Worm (Caenorhabditis elegans): ENCODE results near the gene ghi-1.
"Not testable (repeated sequence)": the region's sequence is repeated elsewhere in the genome, so short reads cannot be mapped to it uniquely, and the experiment has no call there.

ghi-1 gene

ce11 chrII:11688643-11689042 is 42.1 kb downstream of the ghi-1 start, which contains the start of gene kel-1:
Gene kel-1 (plus strand): TSS chrII:11688943.
- no peak for TF ChIP-seq B0310.2 (tag; optimal IDR thresholded peaks at IDR 0.05)
- no peak for TF ChIP-seq flt-1 (GFP tag; IDR thresholded peaks at IDR 0.05)
- no peak for TF ChIP-seq scrt-1 (GFP tag; IDR thresholded peaks at IDR 0.05)
- TF ChIP-seq ceh-13 (GFP tag; optimal IDR thresholded peaks at IDR 0.05) = no peak
- TF ChIP-seq sea-1 (GFP tag; conservative IDR thresholded peaks at IDR 0.05) = no peak
- TF ChIP-seq aly-1 (tag; optimal IDR thresholded peaks at IDR 0.05) = no peak
- no peak for TF ChIP-seq hmg-4 (GFP tag; optimal IDR thresholded peaks at IDR 0.05)
- TF ChIP-seq ceh-36 (tag; optimal IDR thresholded peaks at IDR 0.05) = no peak
- TF ChIP-seq tbx-37 (GFP tag; conservative IDR thresholded peaks at IDR 0.05) = no peak
- TF ChIP-seq hmbx-1 (tag; optimal IDR thresholded peaks at IDR 0.05) = no peak

ce11 chrII:11689941-11690340 is 43.4 kb downstream of the ghi-1 start:
- TF ChIP-seq hmbx-1 (tag; optimal IDR thresholded peaks at IDR 0.05) = no peak
- no peak for TF ChIP-seq tbx-11 (GFP tag; IDR thresholded peaks at IDR 0.05)
- no peak for TF ChIP-seq pes-1 (GFP tag; IDR thresholded peaks at IDR 0.05)
- TF ChIP-seq hnd-1 (tag; optimal IDR thresholded peaks at IDR 0.05) = no peak
- no peak for TF ChIP-seq sea-1 (GFP tag; conservative IDR thresholded peaks at IDR 0.05)
- TF ChIP-seq tra-4 (tag; optimal IDR thresholded peaks at IDR 0.05) = no peak
- TF ChIP-seq hmg-4 (GFP tag; optimal IDR thresholded peaks at IDR 0.05) = no peak
- no peak for TF ChIP-seq ceh-36 (tag; optimal IDR thresholded peaks at IDR 0.05)
- TF ChIP-seq ets-7 (tag; optimal IDR thresholded peaks at IDR 0.05) = no peak
- TF ChIP-seq ama-1 (optimal IDR thresholded peaks at IDR 0.05) = no peak
- no peak for TF ChIP-seq B0310.2 (tag; optimal IDR thresholded peaks at IDR 0.05)
- TF ChIP-seq F13C5.2 (tag; optimal IDR thresholded peaks at IDR 0.05) = no peak
- no peak for TF ChIP-seq ceh-13 (GFP tag; optimal IDR thresholded peaks at IDR 0.05)

DNA sequence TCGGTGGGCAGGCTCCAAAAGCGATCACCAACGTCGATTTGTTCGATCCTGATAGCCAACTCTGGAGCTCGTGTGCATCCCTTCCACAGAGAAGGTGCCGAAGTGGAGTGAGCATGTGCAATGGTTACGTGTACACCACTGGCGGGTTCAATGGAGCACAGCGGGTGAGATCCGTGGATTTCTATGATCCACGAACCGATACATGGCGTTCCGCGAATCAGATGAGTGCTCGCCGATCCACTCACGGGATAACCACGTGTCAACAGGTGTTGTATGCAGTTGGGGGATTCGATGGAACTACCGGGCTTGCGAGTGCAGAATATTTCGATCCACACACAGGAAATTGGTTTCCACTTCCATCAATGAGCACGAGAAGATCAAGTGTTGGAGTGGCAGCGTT is 44.3 kb downstream of the ghi-1 start:
- TF ChIP-seq sea-1 (GFP tag; conservative IDR thresholded peaks at IDR 0.05) (no peak), hnd-1 (tag; optimal IDR thresholded peaks at IDR 0.05) (no peak), ceh-13 (GFP tag; optimal IDR thresholded peaks at IDR 0.05) (no peak), flt-1 (GFP tag; IDR thresholded peaks at IDR 0.05) (no peak), B0310.2 (tag; optimal IDR thresholded peaks at IDR 0.05) (no peak), hmg-4 (GFP tag; optimal IDR thresholded peaks at IDR 0.05) (no peak), aly-1 (tag; optimal IDR thresholded peaks at IDR 0.05) (no peak), tbx-11 (GFP tag; IDR thresholded peaks at IDR 0.05) (no peak), tbx-37 (GFP tag; conservative IDR thresholded peaks at IDR 0.05) (no peak), tra-4 (tag; optimal IDR thresholded peaks at IDR 0.05) (no peak), ceh-36 (tag; optimal IDR thresholded peaks at IDR 0.05) (no peak), pes-1 (GFP tag; IDR thresholded peaks at IDR 0.05) (no peak), scrt-1 (GFP tag; IDR thresholded peaks at IDR 0.05) (no peak), F13C5.2 (tag; optimal IDR thresholded peaks at IDR 0.05) (no peak), ama-1 (optimal IDR thresholded peaks at IDR 0.05) (no peak)

DNA sequence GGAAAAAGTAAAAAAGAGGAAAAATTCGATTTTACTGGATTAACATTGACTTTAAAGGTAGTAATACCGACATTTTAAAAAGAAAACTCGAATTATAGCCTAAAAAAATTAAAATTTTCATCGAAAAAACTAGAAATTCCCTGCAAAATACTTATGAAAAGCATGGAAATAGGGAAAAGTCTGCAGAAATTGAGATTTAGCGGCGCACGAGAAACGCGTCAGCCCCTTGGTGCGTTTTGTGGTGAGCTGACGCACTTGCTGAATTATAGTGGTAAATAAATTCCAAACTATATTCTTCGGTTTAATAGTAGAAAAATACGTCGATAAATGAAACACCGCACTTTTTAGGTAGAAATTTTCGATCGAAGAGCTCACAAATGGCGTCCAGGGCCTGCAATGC is 47.9 kb downstream of the ghi-1 start:
- TF ChIP-seq pes-1 (GFP tag; IDR thresholded peaks at IDR 0.05) (peak; percentile 32; the same call in 1 of the 2 replicates), hmbx-1 (tag; optimal IDR thresholded peaks at IDR 0.05) (no peak), sea-1 (GFP tag; conservative IDR thresholded peaks at IDR 0.05) (no peak), F13C5.2 (tag; optimal IDR thresholded peaks at IDR 0.05) (peak; percentile 65)

ce11 chrII:11695161-11695944 is 48.8 kb downstream of the ghi-1 start, which contains the start of gene tars-1:
Gene tars-1 (minus strand): TSS chrII:11695657.
- TF ChIP-seq pes-1 (GFP tag; IDR thresholded peaks at IDR 0.05); hmbx-1 (tag; optimal IDR thresholded peaks at IDR 0.05); aly-1 (tag; optimal IDR thresholded peaks at IDR 0.05): not testable (repeated sequence)

DNA sequence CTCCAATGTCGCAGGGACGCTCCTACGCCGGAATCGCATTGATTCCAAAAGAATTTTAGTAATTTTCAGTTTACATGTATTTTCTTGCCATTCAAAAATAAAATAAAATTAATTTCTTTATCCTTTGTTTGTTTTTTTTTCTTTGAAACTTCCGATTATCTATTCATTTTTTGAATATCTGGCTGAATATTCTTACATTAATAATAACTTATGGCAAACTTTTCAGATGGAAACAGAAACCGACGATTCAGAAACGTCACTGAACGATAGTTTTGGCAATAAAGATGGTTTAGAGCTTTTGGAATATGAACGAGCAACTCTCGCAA is 49.4 kb downstream of the ghi-1 start, which contains the start of gene xpf-1:
TSS of gene xpf-1 (plus strand) at position 227 of the 326 bp plus-strand sequence.
- TF ChIP-seq hnd-1 (tag; optimal IDR thresholded peaks at IDR 0.05) (no peak), ets-7 (tag; optimal IDR thresholded peaks at IDR 0.05) (no peak), ceh-36 (tag; optimal IDR thresholded peaks at IDR 0.05) (no peak), ceh-13 (GFP tag; optimal IDR thresholded peaks at IDR 0.05) (no peak), hmg-4 (GFP tag; optimal IDR thresholded peaks at IDR 0.05) (no peak), tra-4 (tag; optimal IDR thresholded peaks at IDR 0.05) (no peak), tbx-37 (GFP tag; conservative IDR thresholded peaks at IDR 0.05) (no peak), scrt-1 (GFP tag; IDR thresholded peaks at IDR 0.05) (no peak)

All from whole organism, early embryonic.